Worm (Caenorhabditis elegans) whole organism, young adult: ENCODE data around the gene C35A5.3.

Experiments
- B0035.1 ChIP-seq: sonication (generic microtip); optimal IDR thresholded peaks from 2 replicates; lab custom pipeline; 2016; ENCODE audit warnings: missing genetic modification characterization, mild to moderate bottlenecking, missing compliant biosample characterization, missing genotype, missing genetic modification reagents
- C06A6.2 ChIP-seq: fragments of 200-800 bp; sonication (Bioruptor generic); conservative IDR thresholded peaks from 2 replicates; pipeline ENCODE4 v1.3.6; 2022; ENCODE audit warnings: missing genetic modification characterization, missing compliant biosample characterization
- F10E7.11 ChIP-seq: sonication (generic microtip); optimal IDR thresholded peaks from 2 replicates; lab custom pipeline; 2017; ENCODE audit warnings: mild to moderate bottlenecking, missing genetic modification characterization, moderate library complexity, missing compliant biosample characterization
- F39B2.1 ChIP-seq: fragments of 200-800 bp; sonication (Bioruptor generic); IDR thresholded peaks from 2 replicates; pipeline ENCODE4 v1.3.6; 2022; ENCODE audit warnings: missing genetic modification reagents, missing genetic modification characterization, missing compliant biosample characterization
- F55B11.4 ChIP-seq: sonication (generic microtip); optimal IDR thresholded peaks from 2 replicates; lab custom pipeline; 2016; ENCODE audit warnings: missing compliant biosample characterization, missing genetic modification characterization, borderline replicate concordance; ENCODE audit not compliant: insufficient read depth
- K12H6.12 ChIP-seq: fragments of 200-800 bp; sonication (Bioruptor generic); optimal IDR thresholded peaks from 2 replicates; lab custom pipeline; 2018; ENCODE audit warnings: mild to moderate bottlenecking, missing genetic modification characterization, missing compliant biosample characterization
- Y53G8AR.9 ChIP-seq: fragments of 200-800 bp; sonication (Bioruptor generic); conservative IDR thresholded peaks from 2 replicates; pipeline ENCODE4 v1.3.6; 2022; ENCODE audit warnings: missing genetic modification reagents, missing genetic modification characterization, missing compliant biosample characterization
- Y56A3A.18 ChIP-seq: fragments of 200-800 bp; sonication (Bioruptor generic); IDR thresholded peaks from 2 replicates; pipeline ENCODE4 v1.3.6; 2022; ENCODE audit warnings: missing genetic modification reagents, missing genetic modification characterization, missing compliant biosample characterization
- Y79H2A.3 ChIP-seq: fragments of 200-800 bp; sonication (Bioruptor generic); conservative IDR thresholded peaks from 2 replicates; pipeline ENCODE4 v1.3.6; 2022; ENCODE audit warnings: missing genetic modification reagents, missing genetic modification characterization, missing compliant biosample characterization
- akir-1 ChIP-seq: fragments of 200-800 bp; sonication (Bioruptor generic); optimal IDR thresholded peaks from 2 replicates; lab custom pipeline; 2018; ENCODE audit warnings: mild to moderate bottlenecking, missing genetic modification characterization, moderate library complexity, missing compliant biosample characterization
- aptf-3 ChIP-seq: fragments of 200-800 bp; sonication (Bioruptor generic); IDR thresholded peaks from 2 replicates; pipeline ENCODE4 v1.3.6; 2022; ENCODE audit warnings: missing genetic modification characterization, missing compliant biosample characterization
- atf-7 ChIP-seq: sonication (generic microtip); optimal IDR thresholded peaks from 2 replicates; lab custom pipeline; 2017; ENCODE audit warnings: mild to moderate bottlenecking, missing genetic modification characterization, missing compliant biosample characterization
- ccch-3 ChIP-seq: fragments of 200-800 bp; sonication (Bioruptor generic); optimal IDR thresholded peaks from 2 replicates; lab custom pipeline; 2018; ENCODE audit warnings: mild to moderate bottlenecking, missing genetic modification characterization, missing compliant biosample characterization
- cebp-1 ChIP-seq, 2 experiments: fragments of 200-800 bp in 1 of 2; sonication (Bioruptor generic) in 1 of 2; sonication (generic microtip) in 1 of 2; IDR thresholded peaks in 1 of 2; optimal IDR thresholded peaks in 1 of 2; 2 replicates each; pipeline versions ENCODE4 v1.3.6 to Lab custom; 2017 to 2022; ENCODE audit warnings: missing compliant biosample characterization in 2 of 2, missing genetic modification characterization in 2 of 2, mild to moderate bottlenecking in 1 of 2, missing genetic modification reagents in 1 of 2, moderate library complexity in 1 of 2
- ceh-100 ChIP-seq: fragments of 200-800 bp; sonication (Bioruptor generic); IDR thresholded peaks from 2 replicates; pipeline ENCODE4 v1.3.6; 2022; ENCODE audit warnings: missing genetic modification reagents, missing genetic modification characterization, missing compliant biosample characterization
- ceh-27 ChIP-seq: fragments of 200-800 bp; sonication (Bioruptor generic); optimal IDR thresholded peaks from 2 replicates; lab custom pipeline; 2018; ENCODE audit warnings: mild to moderate bottlenecking, missing genetic modification characterization, moderate library complexity, missing compliant biosample characterization
- ceh-40 ChIP-seq: fragments of 200-800 bp; sonication (Bioruptor generic); IDR thresholded peaks from 2 replicates; pipeline ENCODE4 v1.3.6; 2022; ENCODE audit warnings: missing genetic modification characterization, missing compliant biosample characterization
- ceh-79 ChIP-seq: sonication (generic microtip); optimal IDR thresholded peaks from 2 replicates; lab custom pipeline; 2017; ENCODE audit warnings: mild to moderate bottlenecking, missing genetic modification characterization, missing compliant biosample characterization
- chd-7 ChIP-seq: sonication (generic microtip); optimal IDR thresholded peaks from 2 replicates; lab custom pipeline; 2016; ENCODE audit warnings: mild to moderate bottlenecking, missing genetic modification characterization, moderate library complexity, missing compliant biosample characterization
- die-1 ChIP-seq: sonication (generic microtip); optimal IDR thresholded peaks from 2 replicates; lab custom pipeline; 2016; ENCODE audit warnings: missing genotype, mild to moderate bottlenecking, missing genetic modification characterization, missing compliant biosample characterization
- egl-18 ChIP-seq: fragments of 200-800 bp; sonication (Bioruptor generic); IDR thresholded peaks from 2 replicates; pipeline ENCODE4 v1.3.6; 2022; ENCODE audit warnings: missing genetic modification reagents, missing genetic modification characterization, missing compliant biosample characterization
- egl-44 ChIP-seq: fragments of 200-800 bp; sonication (Bioruptor generic); IDR thresholded peaks from 2 replicates; pipeline ENCODE4 v1.3.6; 2022; ENCODE audit warnings: missing genetic modification reagents, missing genetic modification characterization, missing compliant biosample characterization
- gei-17 ChIP-seq: fragments of 200-800 bp; sonication (Bioruptor generic); optimal IDR thresholded peaks from 2 replicates; lab custom pipeline; 2018; ENCODE audit warnings: mild to moderate bottlenecking, missing genetic modification characterization, missing compliant biosample characterization
- hrde-1 ChIP-seq: sonication (generic microtip); optimal IDR thresholded peaks from 2 replicates; lab custom pipeline; 2016; ENCODE audit warnings: missing genetic modification characterization, mild to moderate bottlenecking, missing compliant biosample characterization, moderate library complexity, missing genotype, missing genetic modification reagents, borderline replicate concordance
- let-607 ChIP-seq, 2 experiments: fragments of 200-800 bp in 1 of 2; sonication (Bioruptor generic) in 1 of 2; sonication (generic microtip) in 1 of 2; optimal IDR thresholded peaks; 2 replicates each; lab custom pipeline; 2016 to 2018; ENCODE audit warnings: mild to moderate bottlenecking in 2 of 2, missing compliant biosample characterization in 2 of 2, missing genetic modification characterization in 2 of 2, moderate library complexity in 2 of 2, missing genotype in 1 of 2
- lin-35 ChIP-seq, 3 experiments: fragments of 150-350 bp in 2 of 3; sonication (generic microtip) in 1 of 3; optimal IDR thresholded peaks; 2 replicates each; lab custom pipeline; 2014 to 2018; ENCODE audit warnings: missing biosample characterization in 3 of 3, missing genetic modification characterization in 3 of 3, missing genetic modification reagents in 3 of 3
- lin-40 ChIP-seq: sonication (generic microtip); optimal IDR thresholded peaks from 2 replicates; lab custom pipeline; 2016; ENCODE audit warnings: missing genetic modification characterization, mild to moderate bottlenecking, missing compliant biosample characterization, missing genotype, missing genetic modification reagents
- lsy-27 ChIP-seq: sonication (generic microtip); optimal IDR thresholded peaks from 2 replicates; lab custom pipeline; 2017; ENCODE audit warnings: missing genetic modification characterization, mild to moderate bottlenecking, missing compliant biosample characterization, antibody characterized with exemption, missing genotype, borderline replicate concordance; ENCODE audit not compliant: insufficient read depth
- madf-10 ChIP-seq: sonication (generic microtip); optimal IDR thresholded peaks from 2 replicates; lab custom pipeline; 2016; ENCODE audit warnings: mild to moderate bottlenecking, missing genetic modification characterization, missing compliant biosample characterization
- mcd-1 ChIP-seq: fragments of 200-800 bp; sonication (Bioruptor generic); IDR thresholded peaks from 2 replicates; pipeline ENCODE4 v1.3.6; 2022; ENCODE audit warnings: missing genetic modification reagents, missing genetic modification characterization, missing compliant biosample characterization
- mel-28 ChIP-seq: sonication (generic microtip); optimal IDR thresholded peaks from 2 replicates; lab custom pipeline; 2016; ENCODE audit warnings: borderline replicate concordance, mild to moderate bottlenecking, missing genetic modification characterization, missing compliant biosample characterization
- mxl-1 ChIP-seq: sonication (generic microtip); optimal IDR thresholded peaks from 2 replicates; lab custom pipeline; 2016; ENCODE audit warnings: missing genetic modification characterization, missing compliant biosample characterization
- nfya-2 ChIP-seq: fragments of 200-800 bp; sonication (Bioruptor generic); IDR thresholded peaks from 2 replicates; pipeline ENCODE4 v1.3.6; 2022; ENCODE audit warnings: missing genetic modification reagents, missing genetic modification characterization, missing compliant biosample characterization
- nfyb-1 ChIP-seq: fragments of 200-800 bp; sonication (Bioruptor generic); IDR thresholded peaks from 2 replicates; pipeline ENCODE4 v1.3.6; 2022; ENCODE audit warnings: missing genetic modification reagents, missing genetic modification characterization, missing compliant biosample characterization
- nhr-27 ChIP-seq: fragments of 200-800 bp; sonication (Bioruptor generic); optimal IDR thresholded peaks from 2 replicates; lab custom pipeline; 2018; ENCODE audit warnings: mild to moderate bottlenecking, missing genetic modification characterization, moderate library complexity, missing compliant biosample characterization
- pbrm-1 ChIP-seq: fragments of 200-800 bp; sonication (Bioruptor generic); IDR thresholded peaks from 2 replicates; pipeline ENCODE4 v1.3.6; 2022; ENCODE audit warnings: missing genetic modification reagents, missing genetic modification characterization, missing compliant biosample characterization
- repo-1 ChIP-seq: sonication (generic microtip); optimal IDR thresholded peaks from 2 replicates; lab custom pipeline; 2017; ENCODE audit warnings: mild to moderate bottlenecking, missing genetic modification characterization, missing compliant biosample characterization
- sdz-38 ChIP-seq: sonication (generic microtip); optimal IDR thresholded peaks from 2 replicates; lab custom pipeline; 2016; ENCODE audit warnings: missing genotype, missing genetic modification characterization, missing compliant biosample characterization
- snpc-1.1 ChIP-seq: sonication (generic microtip); optimal IDR thresholded peaks from 2 replicates; lab custom pipeline; 2017; ENCODE audit warnings: missing genetic modification characterization, mild to moderate bottlenecking, missing compliant biosample characterization, antibody characterized with exemption, moderate library complexity, missing genotype, missing genetic modification reagents; ENCODE audit not compliant: insufficient read depth
- tlf-1 ChIP-seq: fragments of 200-800 bp; sonication (Bioruptor generic); optimal IDR thresholded peaks from 2 replicates; lab custom pipeline; 2018; ENCODE audit warnings: mild to moderate bottlenecking, missing genetic modification characterization, missing compliant biosample characterization
- xnd-1 ChIP-seq: sonication (generic microtip); optimal IDR thresholded peaks from 2 replicates; lab custom pipeline; 2016; ENCODE audit warnings: missing genotype, missing genetic modification reagents, missing genetic modification characterization, missing compliant biosample characterization
- zfh-2 ChIP-seq: fragments of 200-800 bp; sonication (Bioruptor generic); conservative IDR thresholded peaks from 2 replicates; pipeline ENCODE4 v1.3.6; 2022; ENCODE audit warnings: missing genetic modification reagents, missing genetic modification characterization, missing compliant biosample characterization
- zim-3 ChIP-seq: sonication (generic microtip); optimal IDR thresholded peaks from 2 replicates; lab custom pipeline; 2017; ENCODE audit warnings: mild to moderate bottlenecking, missing genetic modification characterization, moderate library complexity, missing compliant biosample characterization
- ztf-22 ChIP-seq: fragments of 200-800 bp; sonication (Bioruptor generic); optimal IDR thresholded peaks from 2 replicates; lab custom pipeline; 2018; ENCODE audit warnings: mild to moderate bottlenecking, missing genetic modification characterization, moderate library complexity, missing compliant biosample characterization
- ztf-26 ChIP-seq: sonication (generic microtip); optimal IDR thresholded peaks from 2 replicates; lab custom pipeline; 2017; ENCODE audit warnings: missing genetic modification characterization, missing compliant biosample characterization
- ztf-6 ChIP-seq: fragments of 200-800 bp; sonication (Bioruptor generic); IDR thresholded peaks from 2 replicates; pipeline ENCODE4 v1.3.6; 2022; ENCODE audit warnings: missing genetic modification reagents, missing genetic modification characterization, missing compliant biosample characterization

The C35A5.3 gene

DNA sequence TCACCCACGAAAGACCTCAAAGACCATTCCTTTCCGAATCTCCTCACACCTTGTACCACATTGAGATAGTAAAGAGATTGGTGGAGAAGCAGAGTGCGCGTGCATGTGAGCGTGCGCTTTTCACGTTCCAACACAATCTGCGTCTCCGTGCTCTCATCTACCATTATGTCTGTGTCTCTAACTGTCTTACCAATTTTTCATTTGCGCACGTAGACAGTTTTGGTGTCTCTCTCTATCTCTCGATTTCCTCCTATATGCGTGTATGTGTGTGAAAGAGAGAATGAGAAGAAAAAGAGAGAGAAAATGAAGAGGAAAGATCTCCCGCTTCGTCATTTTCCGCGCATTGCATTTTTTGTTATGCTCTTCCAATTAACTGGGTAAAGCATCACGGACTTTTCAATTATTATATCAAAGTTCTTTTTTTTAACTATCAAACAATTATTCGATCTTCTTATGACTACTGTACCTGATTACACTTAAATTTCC is 34.5 kb downstream of the C35A5.3 start (continued):
- TF ChIP-seq atf-7 (tag; lab: Kevin White, UChicago), result peak; percentile 88
- no peak for TF ChIP-seq lsy-27 (tag; lab: Kevin White, UChicago)
- peak; percentile 73 for TF ChIP-seq pbrm-1
- TF ChIP-seq lin-35 (GFP tag; optimal IDR thresholded peaks at IDR 0.05; lab: Kevin White, UChicago), result peak in 1 of 3 experiments; percentile 79
- TF ChIP-seq nfyb-1 (GFP tag; lab: Robert Waterston, UW), result peak; percentile 78
- TF ChIP-seq nhr-27 (tag; lab: Kevin White, UChicago), result no peak
- TF ChIP-seq F39B2.1 (GFP tag; lab: Robert Waterston, UW), result no peak
- peak; percentile 23 for TF ChIP-seq repo-1 (tag; lab: Kevin White, UChicago)
- TF ChIP-seq F55B11.4 (tag; lab: Kevin White, UChicago), result no peak
- no peak for TF ChIP-seq hrde-1 (tag; lab: Kevin White, UChicago)
- no peak for TF ChIP-seq ceh-79 (tag; lab: Kevin White, UChicago)
- TF ChIP-seq zfh-2 (GFP tag; lab: Robert Waterston, UW), result no peak
- TF ChIP-seq snpc-1.1 (tag; lab: Kevin White, UChicago), result no peak
- TF ChIP-seq ztf-6 (GFP tag; lab: Robert Waterston, UW), result no peak
- TF ChIP-seq aptf-3, result no peak
- TF ChIP-seq mel-28 (tag; lab: Kevin White, UChicago), result no peak
- TF ChIP-seq let-607 (tag; optimal IDR thresholded peaks at IDR 0.05; lab: Kevin White, UChicago), result no peak
- no peak for TF ChIP-seq cebp-1 (GFP tag; IDR thresholded peaks at IDR 0.05; lab: Robert Waterston, UW)
- TF ChIP-seq cebp-1 (tag; optimal IDR thresholded peaks at IDR 0.05; lab: Kevin White, UChicago), result peak; percentile 85
- TF ChIP-seq ztf-22 (GFP tag; lab: Kevin White, UChicago), result no peak
- TF ChIP-seq madf-10 (tag; lab: Kevin White, UChicago), result peak; percentile 75
- TF ChIP-seq K12H6.12 (tag; lab: Kevin White, UChicago), result peak; percentile 90
- TF ChIP-seq ztf-26 (tag; lab: Kevin White, UChicago), result peak; percentile 38
- TF ChIP-seq nfya-2, result no peak
- no peak for TF ChIP-seq mxl-1 (tag; lab: Kevin White, UChicago)
- no peak for TF ChIP-seq Y79H2A.3 (GFP tag; lab: Robert Waterston, UW)
- peak; percentile 94 for TF ChIP-seq lin-40 (tag; lab: Kevin White, UChicago)
- TF ChIP-seq B0035.1 (tag; lab: Kevin White, UChicago), result peak; percentile 16
- peak; percentile 60 for TF ChIP-seq die-1

DNA sequence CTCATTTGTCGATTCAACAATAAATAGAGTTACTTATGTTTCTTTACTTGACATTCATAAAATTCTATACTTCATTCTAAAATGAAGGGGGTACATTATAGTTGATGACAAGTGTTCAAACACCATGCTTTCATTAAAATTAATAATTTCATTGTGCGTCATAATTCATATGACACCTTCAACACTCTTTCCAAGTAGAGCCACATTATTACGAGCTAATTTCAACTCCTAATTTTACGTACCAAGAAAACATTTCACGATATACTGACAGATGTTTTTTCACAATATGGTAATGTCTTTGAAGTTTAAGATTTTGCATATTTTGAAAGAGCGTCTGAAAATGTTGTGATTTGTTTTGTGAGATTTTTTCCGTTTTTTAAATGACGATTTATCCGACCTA is 35.7 kb downstream of the C35A5.3 start:
- no peak for TF ChIP-seq madf-10 (tag; lab: Kevin White, UChicago)
- no peak for TF ChIP-seq egl-44 (GFP tag; lab: Robert Waterston, UW)
- no peak for TF ChIP-seq chd-7
- no peak for TF ChIP-seq ceh-27
- TF ChIP-seq ceh-100 (GFP tag; lab: Robert Waterston, UW), result no peak
- no peak for TF ChIP-seq ccch-3 (GFP tag; lab: Kevin White, UChicago)
- no peak for TF ChIP-seq xnd-1 (tag; lab: Kevin White, UChicago)
- TF ChIP-seq egl-18, result no peak
- no peak for TF ChIP-seq tlf-1
- TF ChIP-seq akir-1 (GFP tag; lab: Kevin White, UChicago), result no peak
- no peak for TF ChIP-seq Y56A3A.18 (GFP tag; lab: Robert Waterston, UW)
- no peak for TF ChIP-seq C06A6.2 (GFP tag; lab: Robert Waterston, UW)
- TF ChIP-seq ceh-40, result no peak
- no peak for TF ChIP-seq zim-3 (tag; lab: Kevin White, UChicago)
- no peak for TF ChIP-seq sdz-38 (tag; lab: Kevin White, UChicago)
- TF ChIP-seq gei-17 (GFP tag; lab: Kevin White, UChicago), result no peak
- TF ChIP-seq Y79H2A.3 (GFP tag; lab: Robert Waterston, UW), result no peak
- TF ChIP-seq Y53G8AR.9, result no peak
- no peak for TF ChIP-seq mcd-1 (GFP tag; lab: Robert Waterston, UW)
- no peak for TF ChIP-seq F10E7.11 (tag; lab: Kevin White, UChicago)
